Fruit fly (Drosophila melanogaster) whole organism, embryonic: ENCODE results near the gene Ppt1.

Experiments used
- Asciz ChIP-seq: fragments of 200-800 bp; sonication (Bioruptor generic); optimal IDR thresholded peaks from 2 replicates; lab custom pipeline; 2017; ENCODE audit warnings: missing biosample characterization, mild to moderate bottlenecking, missing genetic modification characterization, missing genetic modification reagents
- BEAF-32 ChIP-seq: fragments of 200-800 bp; sonication (Bioruptor generic); optimal IDR thresholded peaks from 3 replicates; lab custom pipeline; 2017; ENCODE audit warnings: missing biosample characterization, missing genetic modification characterization, mild to moderate bottlenecking, moderate library complexity, missing genetic modification reagents
- CG10979 ChIP-seq: fragments of 200-800 bp; sonication (Bioruptor generic); optimal IDR thresholded peaks from 2 replicates; lab custom pipeline; 2018; ENCODE audit warnings: missing biosample characterization, mild to moderate bottlenecking, missing genetic modification characterization, moderate library complexity
- CG14441 ChIP-seq: fragments of 200-800 bp; sonication (Bioruptor generic); IDR thresholded peaks from 2 replicates; pipeline ENCODE4 v1.3.6; 2022; ENCODE audit warnings: missing biosample characterization, missing genetic modification characterization
- CG15073 ChIP-seq: fragments of 200-800 bp; sonication (Bioruptor generic); optimal IDR thresholded peaks from 2 replicates; lab custom pipeline; 2016; ENCODE audit warnings: missing biosample characterization, missing genetic modification characterization
- CG1602 ChIP-seq: fragments of 200-800 bp; sonication (Bioruptor generic); optimal IDR thresholded peaks from 3 replicates; lab custom pipeline; 2016; ENCODE audit warnings: missing biosample characterization, missing genetic modification characterization
- CG1603 ChIP-seq: fragments of 200-800 bp; sonication (Bioruptor generic); optimal IDR thresholded peaks from 2 replicates; lab custom pipeline; 2019; ENCODE audit warnings: missing biosample characterization, mild to moderate bottlenecking, missing genetic modification characterization, moderate library complexity
- CG16863 ChIP-seq: fragments of 200-800 bp; sonication (Bioruptor generic); optimal IDR thresholded peaks from 3 replicates; lab custom pipeline; 2016; ENCODE audit warnings: missing biosample characterization, missing genetic modification characterization
- CG1832 ChIP-seq: fragments of 200-800 bp; sonication (Bioruptor generic); optimal IDR thresholded peaks from 2 replicates; lab custom pipeline; 2017; ENCODE audit warnings: missing biosample characterization, mild to moderate bottlenecking, missing genetic modification characterization, inconsistent platforms
- CG2116 ChIP-seq: fragments of 200-800 bp; sonication (Bioruptor generic); optimal IDR thresholded peaks from 3 replicates; lab custom pipeline; 2018; ENCODE audit warnings: missing biosample characterization, mild to moderate bottlenecking, missing genetic modification characterization
- CG2129 ChIP-seq: fragments of 200-800 bp; sonication (Bioruptor generic); IDR thresholded peaks from 2 replicates; pipeline ENCODE4 v1.3.6; 2022; ENCODE audit warnings: missing biosample characterization, missing genetic modification characterization; ENCODE audit not compliant: partially characterized antibody
- CG32772 ChIP-seq: fragments of 200-800 bp; sonication (Bioruptor generic); IDR thresholded peaks from 2 replicates; pipeline ENCODE4 v1.3.6; 2022; ENCODE audit warnings: missing biosample characterization, missing genetic modification characterization
- CG33213 ChIP-seq: fragments of 200-800 bp; sonication (Bioruptor generic); optimal IDR thresholded peaks from 3 replicates; lab custom pipeline; 2016; ENCODE audit warnings: missing biosample characterization, missing genetic modification characterization
- CG43689 ChIP-seq: fragments of 200-800 bp; sonication (Bioruptor generic); IDR thresholded peaks from 2 replicates; pipeline ENCODE4 v1.3.6; 2022; ENCODE audit warnings: missing biosample characterization, missing genetic modification characterization
- CG6689 ChIP-seq: fragments of 200-800 bp; sonication (Bioruptor generic); IDR thresholded peaks from 2 replicates; pipeline ENCODE4 v1.3.6; 2022; ENCODE audit warnings: missing biosample characterization, missing genetic modification characterization
- CG7745 ChIP-seq: fragments of 200-800 bp; sonication (Bioruptor generic); optimal IDR thresholded peaks from 2 replicates; lab custom pipeline; 2018; ENCODE audit warnings: missing biosample characterization, mild to moderate bottlenecking, missing genetic modification characterization, moderate library complexity
- CG9437 ChIP-seq: fragments of 200-800 bp; sonication (Bioruptor generic); optimal IDR thresholded peaks from 2 replicates; lab custom pipeline; 2018; ENCODE audit warnings: missing biosample characterization, mild to moderate bottlenecking, missing genetic modification characterization
- CrebB ChIP-seq: fragments of 200-800 bp; sonication (Bioruptor generic); optimal IDR thresholded peaks from 3 replicates; lab custom pipeline; 2018; ENCODE audit warnings: missing biosample characterization, mild to moderate bottlenecking, missing genetic modification characterization
- Dek ChIP-seq: fragments of 200-800 bp; sonication (Bioruptor generic); optimal IDR thresholded peaks from 3 replicates; lab custom pipeline; 2019; ENCODE audit warnings: missing biosample characterization, mild to moderate bottlenecking, missing genetic modification characterization, moderate library complexity
- Dip2 ChIP-seq: fragments of 200-800 bp; sonication (Bioruptor generic); IDR thresholded peaks from 2 replicates; pipeline ENCODE4 v1.3.6; 2022; ENCODE audit warnings: missing biosample characterization, missing genetic modification characterization
- Dip3 ChIP-seq: fragments of 200-800 bp; sonication (Bioruptor generic); optimal IDR thresholded peaks from 3 replicates; lab custom pipeline; 2016; ENCODE audit warnings: missing biosample characterization, missing genetic modification characterization
- Kr ChIP-seq: fragments of 200-800 bp; sonication (Bioruptor generic); optimal IDR thresholded peaks from 2 replicates; lab custom pipeline; 2017; ENCODE audit warnings: missing biosample characterization, mild to moderate bottlenecking, missing genetic modification characterization
- Neu2 ChIP-seq: fragments of 200-800 bp; sonication (Bioruptor generic); optimal IDR thresholded peaks from 3 replicates; lab custom pipeline; 2016; ENCODE audit warnings: missing biosample characterization, missing genetic modification characterization, borderline replicate concordance
- Ravus ChIP-seq: fragments of 200-800 bp; sonication (Bioruptor generic); IDR thresholded peaks from 2 replicates; pipeline ENCODE4 v1.3.6; 2022; ENCODE audit warnings: missing biosample characterization, missing genetic modification characterization
- Sry-β ChIP-seq: fragments of 200-800 bp; sonication (Bioruptor generic); optimal IDR thresholded peaks from 2 replicates; lab custom pipeline; 2018; ENCODE audit warnings: missing biosample characterization, mild to moderate bottlenecking, missing genetic modification characterization, moderate library complexity
- Sry-δ ChIP-seq: fragments of 200-800 bp; sonication (Bioruptor generic); optimal IDR thresholded peaks from 2 replicates; lab custom pipeline; 2016; ENCODE audit warnings: missing biosample characterization, missing genetic modification characterization
- Taf1 ChIP-seq: fragments of 200-800 bp; sonication (Bioruptor generic); IDR thresholded peaks from 2 replicates; pipeline ENCODE4 v1.3.6; 2022; ENCODE audit warnings: missing biosample characterization, missing genetic modification characterization
- Xrp1 ChIP-seq: fragments of 200-800 bp; sonication (Bioruptor generic); IDR thresholded peaks from 2 replicates; pipeline ENCODE4 v1.3.6; 2022; ENCODE audit warnings: missing biosample characterization, missing genetic modification characterization
- al ChIP-seq: fragments of 200-800 bp; sonication (Bioruptor generic); IDR thresholded peaks from 2 replicates; pipeline ENCODE4 v1.3.6; 2022; ENCODE audit warnings: missing biosample characterization, missing genetic modification characterization
- bab2 ChIP-seq: fragments of 200-800 bp; sonication (Bioruptor generic); optimal IDR thresholded peaks from 2 replicates; lab custom pipeline; 2016; ENCODE audit warnings: missing biosample characterization, missing genetic modification characterization
- bcd ChIP-seq: fragments of 200-800 bp; sonication (Bioruptor generic); optimal IDR thresholded peaks from 2 replicates; lab custom pipeline; 2017; ENCODE audit warnings: missing biosample characterization, mild to moderate bottlenecking, missing genetic modification characterization
- cad ChIP-seq: fragments of >200 bp; optimal IDR thresholded peaks from 2 replicates; lab custom pipeline; 2017; ENCODE audit warnings: missing biosample characterization, missing genetic modification characterization
- cas ChIP-seq: fragments of 200-800 bp; sonication (Bioruptor generic); IDR thresholded peaks from 2 replicates; pipeline ENCODE4 v1.3.6; 2022; ENCODE audit warnings: missing biosample characterization, missing genetic modification characterization
- eve ChIP-seq, 2 experiments: fragments of >200 bp; optimal IDR thresholded peaks; 2 replicates each; lab custom pipeline; 2017; ENCODE audit warnings: missing biosample characterization in 2 of 2, missing genetic modification characterization in 2 of 2
- eyg ChIP-seq: fragments of 200-800 bp; sonication (Bioruptor generic); optimal IDR thresholded peaks from 3 replicates; lab custom pipeline; 2016; ENCODE audit warnings: missing biosample characterization, missing genetic modification characterization
- gro ChIP-seq: fragments of 200-800 bp; sonication (Bioruptor generic); optimal IDR thresholded peaks from 2 replicates; lab custom pipeline; 2016; ENCODE audit warnings: missing biosample characterization, missing genetic modification characterization
- knrl ChIP-seq: fragments of 200-800 bp; sonication (Bioruptor generic); IDR thresholded peaks from 3 replicates; pipeline ENCODE4 v1.3.6; 2022; ENCODE audit warnings: missing biosample characterization, missing genetic modification characterization; ENCODE audit not compliant: partially characterized antibody
- maf-S ChIP-seq: fragments of 200-800 bp; sonication (Bioruptor generic); optimal IDR thresholded peaks from 2 replicates; lab custom pipeline; 2016; ENCODE audit warnings: missing biosample characterization, missing genetic modification characterization
- nerfin-2 ChIP-seq: fragments of 200-800 bp; sonication (Bioruptor generic); IDR thresholded peaks from 2 replicates; pipeline ENCODE4 v1.3.6; 2022; ENCODE audit warnings: missing biosample characterization, missing genetic modification characterization; ENCODE audit not compliant: partially characterized antibody
- odd ChIP-seq: fragments of 200-800 bp; sonication (Bioruptor generic); optimal IDR thresholded peaks from 2 replicates; lab custom pipeline; 2017; ENCODE audit warnings: missing biosample characterization, mild to moderate bottlenecking, missing genetic modification characterization
- onecut ChIP-seq: fragments of 200-800 bp; sonication (Bioruptor generic); IDR thresholded peaks from 2 replicates; pipeline ENCODE4 v1.3.6; 2022; ENCODE audit warnings: missing biosample characterization, missing genetic modification characterization
- pan ChIP-seq, 4 experiments: fragments of >200 bp in 3 of 4; fragments of 200-800 bp in 1 of 4; sonication (Bioruptor generic) in 1 of 4; optimal IDR thresholded peaks in 3 of 4; IDR thresholded peaks in 1 of 4; 2 replicates each; pipeline versions ENCODE4 v1.3.6 to Lab custom; 2017 to 2022; ENCODE audit warnings: missing biosample characterization in 2 of 4, missing genetic modification characterization in 2 of 4, mixed read lengths in 1 of 4
- sna ChIP-seq: fragments of 200-800 bp; sonication (Bioruptor generic); IDR thresholded peaks from 2 replicates; pipeline ENCODE4 v1.3.6; 2022; ENCODE audit warnings: missing biosample characterization, missing genetic modification characterization; ENCODE audit not compliant: partially characterized antibody
- sr ChIP-seq: fragments of 200-800 bp; sonication (Bioruptor generic); IDR thresholded peaks from 3 replicates; pipeline ENCODE4 v1.3.6; 2022; ENCODE audit warnings: missing biosample characterization, missing genetic modification characterization
- stwl ChIP-seq: fragments of 200-800 bp; sonication (Bioruptor generic); optimal IDR thresholded peaks from 3 replicates; lab custom pipeline; 2018; ENCODE audit warnings: missing biosample characterization, mild to moderate bottlenecking, missing genetic modification characterization, moderate library complexity
- tap ChIP-seq: fragments of 200-800 bp; optimal IDR thresholded peaks from 3 replicates; lab custom pipeline; 2019; ENCODE audit warnings: missing biosample characterization, mild to moderate bottlenecking, missing genetic modification characterization, moderate library complexity
- twi ChIP-seq: fragments of 200-800 bp; optimal IDR thresholded peaks from 2 replicates; lab custom pipeline; 2019; ENCODE audit warnings: missing biosample characterization, mild to moderate bottlenecking, missing genetic modification characterization, moderate library complexity
- tx ChIP-seq: fragments of 200-800 bp; sonication (Bioruptor generic); optimal IDR thresholded peaks from 2 replicates; lab custom pipeline; 2016; ENCODE audit warnings: missing biosample characterization, missing genetic modification characterization
- z ChIP-seq: fragments of 200-800 bp; sonication (Bioruptor generic); IDR thresholded peaks from 3 replicates; pipeline ENCODE4 v1.3.6; 2022; ENCODE audit warnings: missing biosample characterization, missing genetic modification characterization

Ppt1 gene

dm6 chrX:8709234-8709843 lies 19.3 kb upstream of the Ppt1 start, which contains the start of gene Hexo2 (continued):
- TF ChIP-seq pan (optimal IDR thresholded peaks at IDR 0.05; lab: Kevin White, UChicago) (no peak), pan (GFP tag; optimal IDR thresholded peaks at IDR 0.05 in 1 of 2, IDR thresholded peaks at IDR 0.05 in 1 of 2) (peak in 1 of 2 experiments; percentile 96), CG7745 (no peak), CG1832 (GFP tag; lab: Kevin White, UChicago) (no peak), eyg (GFP tag; lab: Kevin White, UChicago) (peak; percentile 88), cad (GFP tag; lab: Kevin White, UChicago) (no peak), CG2116 (peak; percentile 37), CG9437 (peak; percentile 72), Dip2 (GFP tag; lab: Robert Waterston, UW) (peak; percentile 56), CG10979 (tag; lab: Kevin White, UChicago) (peak; percentile 91), Asciz (GFP tag; lab: Kevin White, UChicago) (peak; percentile 90), Taf1 (GFP tag; lab: Robert Waterston, UW) (peak; percentile 73; the same call in 1 of the 2 replicates), Kr (GFP tag; lab: Kevin White, UChicago) (no peak), BEAF-32 (GFP tag; lab: Kevin White, UChicago) (no peak), sna (GFP tag; lab: Robert Waterston, UW) (no peak), cas (GFP tag; lab: Robert Waterston, UW) (peak; percentile 73; the same call in 1 of the 2 replicates), bcd (GFP tag; lab: Kevin White, UChicago) (peak; percentile 92), Sry-β (peak; percentile 44), CrebB (tag; lab: Kevin White, UChicago) (peak; percentile 87), twi (tag; lab: Kevin White, UChicago) (peak; percentile 73), odd (GFP tag; lab: Kevin White, UChicago) (peak; percentile 82), Sry-δ (GFP tag; lab: Kevin White, UChicago) (peak; percentile 66), CG1602 (GFP tag; lab: Kevin White, UChicago) (peak; percentile 90), al (GFP tag; lab: Robert Waterston, UW) (peak; percentile 66), CG32772 (GFP tag; lab: Robert Waterston, UW) (peak; percentile 97), maf-S (peak; percentile 85), CG14441 (GFP tag; lab: Robert Waterston, UW) (peak; percentile 97), sr (no peak; the same call in 1 of the 3 replicates), CG43689 (GFP tag; lab: Robert Waterston, UW) (peak; percentile 88), eve (GFP tag; optimal IDR thresholded peaks at IDR 0.05; lab: Kevin White, UChicago) (no peak), tx (GFP tag; lab: Kevin White, UChicago) (peak; percentile 90), onecut (peak; percentile 93), CG15073 (GFP tag; lab: Kevin White, UChicago) (peak; percentile 73), z (peak; percentile 53; the same call in 1 of the 3 replicates), nerfin-2 (no peak), tap (tag; lab: Kevin White, UChicago) (peak; percentile 90), CG16863 (GFP tag; lab: Kevin White, UChicago) (peak; percentile 96), knrl (GFP tag; lab: Robert Waterston, UW) (no peak), CG6689 (peak; percentile 95), Xrp1 (peak; percentile 96), bab2 (GFP tag; lab: Kevin White, UChicago) (peak; percentile 92), gro (peak; percentile 43), CG2129 (no peak), stwl (tag; lab: Kevin White, UChicago) (no peak), CG1603 (peak; percentile 97), Ravus (peak; percentile 85), Neu2 (GFP tag; lab: Kevin White, UChicago) (peak; percentile 28), Dip3 (peak; percentile 72), CG33213 (GFP tag; lab: Kevin White, UChicago) (peak; percentile 93), Dek (tag; lab: Kevin White, UChicago) (peak; percentile 85)
